Fruit fly (Drosophila melanogaster) whole organism, embryonic: ENCODE measurements around the gene CCT7.

Experiments
- Ada2b ChIP-seq: fragments of 200-800 bp; sonication (Bioruptor generic); IDR thresholded peaks from 2 replicates; pipeline ENCODE4 v1.3.6; 2022; ENCODE audit warnings: missing biosample characterization, missing genetic modification characterization
- CG10321 ChIP-seq: fragments of 200-800 bp; sonication (Bioruptor generic); IDR thresholded peaks from 2 replicates; pipeline ENCODE4 v1.3.6; 2022; ENCODE audit warnings: missing biosample characterization, missing genetic modification characterization
- CG12236 ChIP-seq: fragments of 200-800 bp; sonication (Bioruptor generic); optimal IDR thresholded peaks from 2 replicates; lab custom pipeline; 2016; ENCODE audit warnings: missing biosample characterization, missing genetic modification characterization
- CG12744 ChIP-seq: fragments of 200-800 bp; sonication (Bioruptor generic); optimal IDR thresholded peaks from 2 replicates; lab custom pipeline; 2016; ENCODE audit warnings: missing biosample characterization, missing genetic modification characterization
- CG13287 ChIP-seq: fragments of 200-800 bp; sonication (Bioruptor generic); IDR thresholded peaks from 2 replicates; pipeline ENCODE4 v1.3.6; 2022; ENCODE audit warnings: missing biosample characterization, missing genetic modification characterization; ENCODE audit not compliant: partially characterized antibody
- CG15269 ChIP-seq: fragments of 200-800 bp; sonication (Bioruptor generic); optimal IDR thresholded peaks from 2 replicates; lab custom pipeline; 2018; ENCODE audit warnings: missing biosample characterization, mild to moderate bottlenecking, missing genetic modification characterization, moderate library complexity
- CG1647 ChIP-seq: fragments of 200-800 bp; sonication (Bioruptor generic); optimal IDR thresholded peaks from 3 replicates; lab custom pipeline; 2016; ENCODE audit warnings: missing biosample characterization, missing genetic modification characterization
- CG17361 ChIP-seq: fragments of 200-800 bp; sonication (Bioruptor generic); IDR thresholded peaks from 3 replicates; pipeline ENCODE4 v1.3.6; 2022; ENCODE audit warnings: missing biosample characterization, missing genetic modification characterization
- CG17385 ChIP-seq: fragments of 200-800 bp; sonication (Bioruptor generic); optimal IDR thresholded peaks from 3 replicates; lab custom pipeline; 2018; ENCODE audit warnings: missing biosample characterization, mild to moderate bottlenecking, missing genetic modification characterization
- CG31441 ChIP-seq: fragments of 200-800 bp; sonication (Bioruptor generic); IDR thresholded peaks from 2 replicates; pipeline ENCODE4 v1.3.6; 2022; ENCODE audit warnings: missing biosample characterization, missing genetic modification characterization
- CG32767 ChIP-seq: fragments of 200-800 bp; sonication (Bioruptor generic); IDR thresholded peaks from 2 replicates; pipeline ENCODE4 v1.3.6; 2022; ENCODE audit warnings: missing biosample characterization, missing genetic modification characterization
- CG4404 ChIP-seq: fragments of 200-800 bp; sonication (Bioruptor generic); IDR thresholded peaks from 2 replicates; pipeline ENCODE4 v1.3.6; 2022; ENCODE audit warnings: missing biosample characterization, missing genetic modification characterization
- CG4424 ChIP-seq: fragments of 200-800 bp; sonication (Bioruptor generic); optimal IDR thresholded peaks from 3 replicates; lab custom pipeline; 2016; ENCODE audit warnings: missing biosample characterization, missing genetic modification characterization
- CG6654 ChIP-seq: fragments of 200-800 bp; sonication (Bioruptor generic); optimal IDR thresholded peaks from 2 replicates; lab custom pipeline; 2017; ENCODE audit warnings: missing biosample characterization, mild to moderate bottlenecking, missing genetic modification characterization
- CG6689 ChIP-seq: fragments of 200-800 bp; sonication (Bioruptor generic); IDR thresholded peaks from 2 replicates; pipeline ENCODE4 v1.3.6; 2022; ENCODE audit warnings: missing biosample characterization, missing genetic modification characterization
- CG7271 ChIP-seq: fragments of 200-800 bp; sonication (Bioruptor generic); optimal IDR thresholded peaks from 2 replicates; lab custom pipeline; 2018; ENCODE audit warnings: missing biosample characterization, mild to moderate bottlenecking, missing genetic modification characterization, moderate library complexity
- CG9797 ChIP-seq: fragments of 200-800 bp; sonication (Bioruptor generic); optimal IDR thresholded peaks from 3 replicates; lab custom pipeline; 2018; ENCODE audit warnings: missing biosample characterization, mild to moderate bottlenecking, missing genetic modification characterization
- CTCF ChIP-seq: fragments of 200-800 bp; sonication (Bioruptor generic); optimal IDR thresholded peaks from 2 replicates; lab custom pipeline; 2017; ENCODE audit warnings: missing biosample characterization, mild to moderate bottlenecking, missing genetic modification characterization, moderate library complexity
- D19B ChIP-seq: fragments of 200-800 bp; sonication (Bioruptor generic); optimal IDR thresholded peaks from 2 replicates; lab custom pipeline; 2017; ENCODE audit warnings: missing biosample characterization, mild to moderate bottlenecking, missing genetic modification characterization
- Dll ChIP-seq: fragments of 200-800 bp; sonication (Bioruptor generic); IDR thresholded peaks from 4 replicates; pipeline ENCODE4 v1.3.6; 2022; ENCODE audit warnings: missing biosample characterization, missing genetic modification characterization; ENCODE audit not compliant: partially characterized antibody
- Doc3 ChIP-seq: fragments of 200-800 bp; sonication (Bioruptor generic); IDR thresholded peaks from 3 replicates; pipeline ENCODE4 v1.3.6; 2022; ENCODE audit warnings: missing biosample characterization, missing genetic modification characterization; ENCODE audit not compliant: partially characterized antibody
- E2f1 ChIP-seq: fragments of 200-800 bp; sonication (Bioruptor generic); IDR thresholded peaks from 2 replicates; pipeline ENCODE4 v1.3.6; 2022; ENCODE audit warnings: missing biosample characterization, missing genetic modification characterization
- HLH54F ChIP-seq: fragments of 200-800 bp; sonication (Bioruptor generic); optimal IDR thresholded peaks from 3 replicates; lab custom pipeline; 2016; ENCODE audit warnings: missing biosample characterization, missing genetic modification characterization
- Hmx ChIP-seq: fragments of 200-800 bp; sonication (Bioruptor generic); optimal IDR thresholded peaks from 2 replicates; lab custom pipeline; 2016; ENCODE audit warnings: missing biosample characterization, missing genetic modification characterization
- Hr51 ChIP-seq, 2 experiments: fragments of 200-800 bp; sonication (Bioruptor generic); optimal IDR thresholded peaks; 2 replicates in 1 of 2; 3 replicates in 1 of 2; lab custom pipeline; 2016 to 2018; ENCODE audit warnings: missing biosample characterization in 2 of 2, missing genetic modification characterization in 2 of 2, mild to moderate bottlenecking in 1 of 2, moderate library complexity in 1 of 2
- Hr78 ChIP-seq, 2 experiments: fragments of 200-800 bp in 1 of 2; fragments of >200 bp in 1 of 2; sonication (Bioruptor generic) in 1 of 2; optimal IDR thresholded peaks; 2 replicates each; lab custom pipeline; 2017 to 2019; ENCODE audit warnings: missing biosample characterization in 2 of 2, missing genetic modification characterization in 2 of 2, mild to moderate bottlenecking in 1 of 2, moderate library complexity in 1 of 2
- MESR4 ChIP-seq: fragments of 200-800 bp; sonication (Bioruptor generic); optimal IDR thresholded peaks from 2 replicates; lab custom pipeline; 2018; ENCODE audit warnings: missing biosample characterization, mild to moderate bottlenecking, missing genetic modification characterization, moderate library complexity
- Med ChIP-seq: fragments of 200-800 bp; sonication (Bioruptor generic); peaks from one replicate; lab custom pipeline; 2016; ENCODE audit warnings: missing biosample characterization, missing genetic modification characterization, mild to moderate bottlenecking, inconsistent platforms, moderate library complexity
- NC2β ChIP-seq: fragments of 200-800 bp; sonication (Bioruptor generic); optimal IDR thresholded peaks from 2 replicates; lab custom pipeline; 2016; ENCODE audit warnings: missing biosample characterization, missing genetic modification characterization
- Nf-YA ChIP-seq: fragments of 200-800 bp; sonication (Bioruptor generic); IDR thresholded peaks from 2 replicates; pipeline ENCODE4 v1.3.6; 2022; ENCODE audit warnings: missing biosample characterization, missing genetic modification characterization
- Pdp1 ChIP-seq, 2 experiments: fragments of 200-800 bp; sonication (Bioruptor generic); optimal IDR thresholded peaks; 3 replicates each; lab custom pipeline; 2016; ENCODE audit warnings: missing biosample characterization in 2 of 2, missing genetic modification characterization in 2 of 2, mild to moderate bottlenecking in 1 of 2, moderate library complexity in 1 of 2
- Side ChIP-seq: fragments of 200-800 bp; sonication (Bioruptor generic); optimal IDR thresholded peaks from 2 replicates; lab custom pipeline; 2016; ENCODE audit warnings: missing biosample characterization, missing genetic modification characterization
- Sox100B ChIP-seq: fragments of 200-800 bp; sonication (Bioruptor generic); optimal IDR thresholded peaks from 3 replicates; lab custom pipeline; 2018; ENCODE audit warnings: missing biosample characterization, mild to moderate bottlenecking, missing genetic modification characterization
- al ChIP-seq: fragments of 200-800 bp; sonication (Bioruptor generic); IDR thresholded peaks from 2 replicates; pipeline ENCODE4 v1.3.6; 2022; ENCODE audit warnings: missing biosample characterization, missing genetic modification characterization
- bowl ChIP-seq: fragments of 200-800 bp; sonication (Bioruptor generic); IDR thresholded peaks from 2 replicates; pipeline ENCODE4 v1.3.6; 2022; ENCODE audit warnings: missing biosample characterization, missing genetic modification characterization
- dm ChIP-seq: fragments of 200-800 bp; sonication (Bioruptor generic); optimal IDR thresholded peaks from 3 replicates; lab custom pipeline; 2016; ENCODE audit warnings: missing biosample characterization, missing genetic modification characterization
- dpn ChIP-seq, 2 experiments: fragments of 200-800 bp; sonication (Bioruptor generic); optimal IDR thresholded peaks; 3 replicates each; lab custom pipeline; 2016; ENCODE audit warnings: missing biosample characterization in 2 of 2, missing genetic modification characterization in 2 of 2
- dysf ChIP-seq: fragments of 200-800 bp; sonication (Bioruptor generic); IDR thresholded peaks from 3 replicates; pipeline ENCODE4 v1.3.6; 2022; ENCODE audit warnings: missing biosample characterization, missing genetic modification characterization
- fru ChIP-seq: fragments of >200 bp; optimal IDR thresholded peaks from 2 replicates; lab custom pipeline; 2017
- hb ChIP-seq: fragments of 200-800 bp; sonication (Bioruptor generic); IDR thresholded peaks from 3 replicates; pipeline ENCODE4 v1.3.6; 2022; ENCODE audit warnings: missing biosample characterization, missing genetic modification characterization; ENCODE audit not compliant: partially characterized antibody
- kah ChIP-seq: fragments of 200-800 bp; sonication (Bioruptor generic); optimal IDR thresholded peaks from 2 replicates; lab custom pipeline; 2018; ENCODE audit warnings: missing biosample characterization, mild to moderate bottlenecking, missing genetic modification characterization
- lbe ChIP-seq: fragments of 200-800 bp; sonication (Bioruptor generic); optimal IDR thresholded peaks from 2 replicates; lab custom pipeline; 2016; ENCODE audit warnings: missing biosample characterization, mild to moderate bottlenecking, missing genetic modification characterization
- lola ChIP-seq, 3 experiments: fragments of >200 bp in 2 of 3; fragments of 200-800 bp in 1 of 3; sonication (Bioruptor generic) in 1 of 3; optimal IDR thresholded peaks; 2 replicates each; lab custom pipeline; 2017 to 2019; ENCODE audit warnings: missing biosample characterization in 3 of 3, missing genetic modification characterization in 3 of 3, mild to moderate bottlenecking in 1 of 3, moderate library complexity in 1 of 3
- nau ChIP-seq: fragments of 200-800 bp; sonication (Bioruptor generic); optimal IDR thresholded peaks from 3 replicates; lab custom pipeline; 2017; ENCODE audit warnings: missing biosample characterization, mild to moderate bottlenecking, missing genetic modification characterization, missing genetic modification reagents
- otp ChIP-seq: fragments of 200-800 bp; sonication (Bioruptor generic); IDR thresholded peaks from 3 replicates; pipeline ENCODE4, ENCODE4 v1.3.6; 2022; ENCODE audit warnings: missing biosample characterization, missing genetic modification characterization
- salm ChIP-seq: fragments of 200-800 bp; sonication (Bioruptor generic); optimal IDR thresholded peaks from 2 replicates; lab custom pipeline; 2018; ENCODE audit warnings: missing biosample characterization, mild to moderate bottlenecking, missing genetic modification characterization
- sens-2 ChIP-seq: fragments of 200-800 bp; sonication (Bioruptor generic); IDR thresholded peaks from 2 replicates; pipeline ENCODE4 v1.3.6; 2022; ENCODE audit warnings: missing biosample characterization, missing genetic modification characterization
- sim ChIP-seq: fragments of 200-800 bp; sonication (Bioruptor generic); IDR thresholded peaks from 2 replicates; pipeline ENCODE4 v1.3.6; 2022; ENCODE audit warnings: missing biosample characterization, missing genetic modification characterization
- tin ChIP-seq: fragments of 200-800 bp; sonication (Bioruptor generic); optimal IDR thresholded peaks from 3 replicates; lab custom pipeline; 2016; ENCODE audit warnings: missing biosample characterization, missing genetic modification characterization
- trh ChIP-seq: fragments of 200-800 bp; sonication (Bioruptor generic); optimal IDR thresholded peaks from 2 replicates; lab custom pipeline; 2016; ENCODE audit warnings: missing biosample characterization, missing genetic modification characterization
- tx ChIP-seq: fragments of 200-800 bp; sonication (Bioruptor generic); optimal IDR thresholded peaks from 2 replicates; lab custom pipeline; 2016; ENCODE audit warnings: missing biosample characterization, missing genetic modification characterization
- z ChIP-seq: fragments of 200-800 bp; sonication (Bioruptor generic); IDR thresholded peaks from 3 replicates; pipeline ENCODE4 v1.3.6; 2022; ENCODE audit warnings: missing biosample characterization, missing genetic modification characterization

Gene CCT7

DNA sequence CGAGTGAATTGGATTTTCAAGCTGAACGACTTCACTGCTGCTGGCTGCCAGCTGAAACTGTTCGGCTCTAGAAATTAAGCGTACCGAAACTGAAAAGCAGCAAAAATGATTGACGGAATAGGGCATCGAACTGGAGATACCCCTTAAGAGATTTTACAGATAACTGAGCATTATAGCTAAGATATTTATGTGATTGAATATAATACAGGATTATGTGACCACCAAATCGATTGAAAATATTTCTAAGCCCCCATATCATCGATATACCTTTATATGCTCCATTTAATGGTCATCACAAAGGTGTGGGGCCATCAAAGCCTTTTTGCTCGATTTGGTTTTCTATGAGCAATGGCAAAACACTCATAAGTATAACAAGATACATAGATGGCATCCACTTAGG is 16.6 kb upstream of the CCT7 start (continued):
- TF ChIP-seq Nf-YA (GFP tag; lab: Robert Waterston, UW) (no peak), Pdp1 (GFP tag; optimal IDR thresholded peaks at IDR 0.05; lab: Kevin White, UChicago) (peak in 1 of 2 experiments; percentile 53), z (no peak), CG32767 (GFP tag; lab: Robert Waterston, UW) (peak; percentile 47; the same call in 1 of the 2 replicates), CG17385 (GFP tag; lab: Kevin White, UChicago) (no peak), salm (tag; lab: Kevin White, UChicago) (no peak), Doc3 (GFP tag; lab: Robert Waterston, UW) (no peak), Ada2b (peak; percentile 77), dpn (GFP tag; optimal IDR thresholded peaks at IDR 0.05; lab: Kevin White, UChicago) (no peak), Sox100B (GFP tag; lab: Kevin White, UChicago) (no peak), E2f1 (GFP tag; lab: Robert Waterston, UW) (peak; percentile 55; the same call in 1 of the 2 replicates), dm (peak; percentile 33), nau (GFP tag; lab: Kevin White, UChicago) (no peak), sens-2 (no peak), CG1647 (GFP tag; lab: Kevin White, UChicago) (no peak), CG6689 (GFP tag; lab: Robert Waterston, UW) (peak; percentile 35; the same call in 1 of the 2 replicates), hb (GFP tag; lab: Robert Waterston, UW) (no peak), CG31441 (GFP tag; lab: Robert Waterston, UW) (no peak), CG9797 (GFP tag; lab: Kevin White, UChicago) (no peak), otp (GFP tag; lab: Robert Waterston, UW) (peak; percentile 36; the same call in 1 of the 3 replicates), CG15269 (no peak), CG17361 (no peak), CG12744 (GFP tag; lab: Kevin White, UChicago) (no peak), bowl (GFP tag; lab: Robert Waterston, UW) (no peak), CG4424 (GFP tag; lab: Kevin White, UChicago) (no peak), Med (GFP tag; lab: Kevin White, UChicago) (no peak), Hr51 (GFP tag; optimal IDR thresholded peaks at IDR 0.05; lab: Kevin White, UChicago) (no peak), CG12236 (GFP tag; lab: Kevin White, UChicago) (no peak), NC2β (GFP tag; lab: Kevin White, UChicago) (no peak), fru (lab: Kevin White, UChicago) (no peak), HLH54F (GFP tag; lab: Kevin White, UChicago) (peak; percentile 49), trh (GFP tag; lab: Kevin White, UChicago) (no peak), Side (GFP tag; lab: Kevin White, UChicago) (no peak), lbe (GFP tag; lab: Kevin White, UChicago) (no peak), CG4404 (GFP tag; lab: Robert Waterston, UW) (0 out of 2 replicates have a peak, but pooled peaks have one; percentile 18), kah (GFP tag; lab: Kevin White, UChicago) (no peak), CG10321 (GFP tag; lab: Robert Waterston, UW) (no peak), CTCF (GFP tag; lab: Kevin White, UChicago) (no peak), sim (no peak), Hr78 (GFP tag; optimal IDR thresholded peaks at IDR 0.05; lab: Kevin White, UChicago) (no peak), MESR4 (GFP tag; lab: Kevin White, UChicago) (no peak), CG7271 (tag; lab: Kevin White, UChicago) (no peak), dysf (GFP tag; lab: Robert Waterston, UW) (peak; percentile 80), CG6654 (no peak), Hmx (GFP tag; lab: Kevin White, UChicago) (no peak), al (GFP tag; lab: Robert Waterston, UW) (peak; percentile 35; the same call in 1 of the 2 replicates), D19B (GFP tag; lab: Kevin White, UChicago) (peak; percentile 89), tin (peak; percentile 30), Dll (no peak), lola (GFP tag; optimal IDR thresholded peaks at IDR 0.05; lab: Kevin White, UChicago) (no peak), CG13287 (no peak), tx (GFP tag; lab: Kevin White, UChicago) (peak; percentile 41)
